Worm (Caenorhabditis elegans) whole organism, L1 larva: ENCODE measurements around the gene adm-2.

ENCODE experiments used
- Y116A8C.19 ChIP-seq: sonication (generic microtip); optimal IDR thresholded peaks from 2 replicates; lab custom pipeline; 2016; ENCODE audit warnings: missing compliant biosample characterization, missing genetic modification characterization, borderline replicate concordance
- ceh-63 ChIP-seq: fragments of 200-800 bp; sonication (Bioruptor generic); optimal IDR thresholded peaks from 2 replicates; lab custom pipeline; 2018; ENCODE audit warnings: mild to moderate bottlenecking, missing genetic modification characterization, missing compliant biosample characterization
- ceh-82 ChIP-seq, 3 experiments: fragments of 150-350 bp in 1 of 3; sonication (generic microtip) in 2 of 3; optimal IDR thresholded peaks; 2 replicates each; lab custom pipeline; 2014 to 2017; ENCODE audit warnings: missing biosample characterization in 3 of 3, missing genetic modification characterization in 3 of 3
- ceh-88 ChIP-seq: fragments of 200-800 bp; sonication (Bioruptor generic); IDR thresholded peaks from 2 replicates; pipeline ENCODE4 v1.3.6; 2022; ENCODE audit warnings: missing genetic modification characterization, missing compliant biosample characterization
- ceh-90 ChIP-seq: sonication (generic microtip); optimal IDR thresholded peaks from 2 replicates; lab custom pipeline; 2016; ENCODE audit warnings: missing genetic modification characterization, missing compliant biosample characterization
- ces-1 ChIP-seq: fragments of 150-350 bp; optimal IDR thresholded peaks from 2 replicates; lab custom pipeline; 2014; ENCODE audit warnings: missing biosample characterization, missing genetic modification reagents, missing genetic modification characterization
- dpl-1 ChIP-seq, 3 experiments: fragments of 150-350 bp in 2 of 3; sonication (generic microtip) in 1 of 3; optimal IDR thresholded peaks; 2 replicates each; lab custom pipeline; 2014 to 2017; ENCODE audit warnings: missing biosample characterization in 3 of 3, missing genetic modification characterization in 3 of 3, missing genetic modification reagents in 3 of 3
- dsc-1 ChIP-seq: sonication (generic microtip); optimal IDR thresholded peaks from 2 replicates; lab custom pipeline; 2016; ENCODE audit warnings: mild to moderate bottlenecking, missing genetic modification characterization, missing compliant biosample characterization
- efl-1 ChIP-seq, 4 experiments: fragments of 150-350 bp; optimal IDR thresholded peaks in 3 of 4; peaks in 1 of 4; 1 replicate in 1 of 4; 2 replicates in 3 of 4; lab custom pipeline; 2014; ENCODE audit warnings: missing biosample characterization in 2 of 4, missing genetic modification characterization in 2 of 4, missing genetic modification reagents in 2 of 4
- egl-13 ChIP-seq: sonication (generic microtip); optimal IDR thresholded peaks from 2 replicates; lab custom pipeline; 2016; ENCODE audit warnings: missing genotype, missing genetic modification reagents, missing genetic modification characterization, missing compliant biosample characterization
- elt-3 ChIP-seq, 6 experiments: fragments of 150-350 bp in 1 of 6; sonication (generic microtip); optimal IDR thresholded peaks; 2 replicates each; lab custom pipeline; 2017 to 2018; ENCODE audit warnings: missing biosample characterization in 6 of 6, missing genetic modification characterization in 6 of 6, inconsistent platforms in 1 of 6
- fkh-10 ChIP-seq: sonication (generic microtip); optimal IDR thresholded peaks from 2 replicates; lab custom pipeline; 2017; ENCODE audit warnings: missing biosample characterization, missing genetic modification reagents, missing genetic modification characterization
- fkh-8 ChIP-seq: sonication (generic microtip); optimal IDR thresholded peaks from 2 replicates; lab custom pipeline; 2016; ENCODE audit warnings: mild to moderate bottlenecking, missing genetic modification characterization, missing compliant biosample characterization
- hlh-17 ChIP-seq: fragments of 200-800 bp; sonication (Bioruptor generic); optimal IDR thresholded peaks from 2 replicates; lab custom pipeline; 2018; ENCODE audit warnings: missing genetic modification characterization, mild to moderate bottlenecking, missing compliant biosample characterization, moderate library complexity, borderline replicate concordance
- hpl-2 ChIP-seq: fragments of 150-350 bp; optimal IDR thresholded peaks from 2 replicates; lab custom pipeline; 2014; ENCODE audit warnings: missing biosample characterization, missing genetic modification reagents, missing genetic modification characterization
- isw-1 ChIP-seq: fragments of 200-800 bp; sonication (Bioruptor generic); IDR thresholded peaks from 2 replicates; pipeline ENCODE4 v1.3.6; 2022; ENCODE audit warnings: missing genetic modification characterization, missing compliant biosample characterization
- lin-13 ChIP-seq: fragments of 150-350 bp; optimal IDR thresholded peaks from 2 replicates; lab custom pipeline; 2014; ENCODE audit warnings: missing biosample characterization, missing genetic modification reagents, missing genetic modification characterization
- lin-14 ChIP-seq: fragments of 200-800 bp; sonication (Bioruptor generic); optimal IDR thresholded peaks from 2 replicates; lab custom pipeline; 2018; ENCODE audit warnings: mild to moderate bottlenecking, missing genetic modification characterization, moderate library complexity, missing compliant biosample characterization
- lin-15B ChIP-seq: fragments of 150-350 bp; sonication (generic microtip); optimal IDR thresholded peaks from 3 replicates; lab custom pipeline; 2014; ENCODE audit warnings: missing biosample characterization, missing genetic modification characterization
- lin-35 ChIP-seq, 2 experiments: fragments of 150-350 bp; optimal IDR thresholded peaks; 2 replicates each; lab custom pipeline; 2014; ENCODE audit warnings: missing biosample characterization in 2 of 2, missing genetic modification characterization in 2 of 2, missing genetic modification reagents in 2 of 2
- lin-39 ChIP-seq: fragments of 150-350 bp; optimal IDR thresholded peaks from 2 replicates; lab custom pipeline; 2014; ENCODE audit warnings: missing biosample characterization, missing genetic modification reagents, missing genetic modification characterization
- lir-3 ChIP-seq: sonication (generic microtip); optimal IDR thresholded peaks from 2 replicates; lab custom pipeline; 2016; ENCODE audit warnings: mild to moderate bottlenecking, missing genetic modification characterization, moderate library complexity, missing compliant biosample characterization; ENCODE audit not compliant: poor library complexity
- lsy-2 ChIP-seq, 2 experiments: fragments of 150-350 bp; optimal IDR thresholded peaks; 2 replicates each; lab custom pipeline; 2014; ENCODE audit warnings: missing biosample characterization in 2 of 2, missing genetic modification characterization in 2 of 2
- mab-9 ChIP-seq: fragments of 200-800 bp; sonication (Bioruptor generic); IDR thresholded peaks from 2 replicates; pipeline ENCODE4 v1.3.6; 2022; ENCODE audit warnings: missing genetic modification reagents, missing genetic modification characterization, missing compliant biosample characterization
- mep-1 ChIP-seq: fragments of 150-350 bp; optimal IDR thresholded peaks from 2 replicates; lab custom pipeline; 2014; ENCODE audit warnings: missing biosample characterization, missing genetic modification characterization
- nhr-12 ChIP-seq: sonication (generic microtip); optimal IDR thresholded peaks from 2 replicates; lab custom pipeline; 2017; ENCODE audit warnings: missing biosample characterization, missing genetic modification characterization
- nhr-19 ChIP-seq: fragments of 200-800 bp; sonication (Bioruptor generic); conservative IDR thresholded peaks from 2 replicates; pipeline ENCODE4 v1.3.6; 2022; ENCODE audit warnings: missing genetic modification characterization, missing compliant biosample characterization
- nhr-20 ChIP-seq: sonication (generic microtip); optimal IDR thresholded peaks from 2 replicates; lab custom pipeline; 2016; ENCODE audit warnings: mild to moderate bottlenecking, missing genetic modification characterization, missing compliant biosample characterization
- nhr-47 ChIP-seq: sonication (generic microtip); optimal IDR thresholded peaks from 2 replicates; lab custom pipeline; 2016; ENCODE audit warnings: mild to moderate bottlenecking, missing genetic modification characterization, moderate library complexity, missing compliant biosample characterization
- nhr-71 ChIP-seq: sonication (generic microtip); optimal IDR thresholded peaks from 2 replicates; lab custom pipeline; 2016; ENCODE audit warnings: mild to moderate bottlenecking, missing genetic modification characterization, moderate library complexity, missing compliant biosample characterization
- nhr-77 ChIP-seq: fragments of 150-350 bp; optimal IDR thresholded peaks from 2 replicates; lab custom pipeline; 2014; ENCODE audit warnings: missing biosample characterization, missing genetic modification characterization
- nhr-85 ChIP-seq: sonication (generic microtip); peaks from one replicate; lab custom pipeline; 2016; ENCODE audit warnings: missing genetic modification characterization, inconsistent platforms, missing compliant biosample characterization
- nhr-90 ChIP-seq: sonication (generic microtip); optimal IDR thresholded peaks from 2 replicates; lab custom pipeline; 2016; ENCODE audit warnings: mild to moderate bottlenecking, missing genetic modification characterization, missing compliant biosample characterization; ENCODE audit not compliant: poor library complexity
- pag-3 ChIP-seq: sonication (generic microtip); optimal IDR thresholded peaks from 2 replicates; lab custom pipeline; 2017; ENCODE audit warnings: missing genetic modification characterization, mild to moderate bottlenecking, missing compliant biosample characterization, antibody characterized with exemption, borderline replicate concordance; ENCODE audit not compliant: insufficient read depth
- pqm-1 ChIP-seq: sonication (generic microtip); optimal IDR thresholded peaks from 3 replicates; lab custom pipeline; 2017; ENCODE audit warnings: missing biosample characterization, missing genetic modification characterization
- rnt-1 ChIP-seq: sonication (generic microtip); optimal IDR thresholded peaks from 2 replicates; lab custom pipeline; 2016; ENCODE audit warnings: mild to moderate bottlenecking, missing genetic modification characterization, moderate library complexity, missing compliant biosample characterization
- skn-1 ChIP-seq: fragments of 150-350 bp; optimal IDR thresholded peaks from 2 replicates; lab custom pipeline; 2014; ENCODE audit warnings: missing biosample characterization, missing genetic modification characterization
- snpc-4 ChIP-seq: fragments of 150-350 bp; optimal IDR thresholded peaks from 2 replicates; lab custom pipeline; 2014; ENCODE audit warnings: missing biosample characterization, missing genetic modification characterization
- snu-23 ChIP-seq: sonication (generic microtip); optimal IDR thresholded peaks from 2 replicates; lab custom pipeline; 2016; ENCODE audit warnings: missing genetic modification characterization, missing compliant biosample characterization
- sox-4 ChIP-seq: sonication (generic microtip); optimal IDR thresholded peaks from 2 replicates; lab custom pipeline; 2016; ENCODE audit warnings: missing genetic modification characterization, missing compliant biosample characterization
- swsn-7 ChIP-seq: sonication (generic microtip); optimal IDR thresholded peaks from 2 replicates; lab custom pipeline; 2016; ENCODE audit warnings: missing genetic modification characterization, missing compliant biosample characterization
- tbx-2 ChIP-seq: sonication (generic microtip); optimal IDR thresholded peaks from 2 replicates; lab custom pipeline; 2016; ENCODE audit warnings: missing genetic modification characterization, missing compliant biosample characterization
- unc-86 ChIP-seq: sonication (generic microtip); optimal IDR thresholded peaks from 2 replicates; lab custom pipeline; 2016; ENCODE audit warnings: missing genetic modification characterization, missing compliant biosample characterization
- zag-1 ChIP-seq: fragments of 150-350 bp; optimal IDR thresholded peaks from 2 replicates; lab custom pipeline; 2014; ENCODE audit warnings: missing biosample characterization, missing genetic modification characterization
- zip-4 ChIP-seq: fragments of 200-800 bp; sonication (Bioruptor generic); optimal IDR thresholded peaks from 2 replicates; lab custom pipeline; 2018; ENCODE audit warnings: mild to moderate bottlenecking, missing genetic modification characterization, moderate library complexity, missing compliant biosample characterization
- ztf-4 ChIP-seq: fragments of 150-350 bp; optimal IDR thresholded peaks from 2 replicates; lab custom pipeline; 2014; ENCODE audit warnings: missing biosample characterization, missing genetic modification characterization

adm-2 gene

ce11 chrX:13739125-13739820 is 51.5 kb downstream of the adm-2 start:
- TF ChIP-seq nhr-90 (tag; lab: Kevin White, UChicago) (no peak), sox-4 (tag; lab: Kevin White, UChicago) (no peak), mab-9 (GFP tag; lab: Robert Waterston, UW) (peak; percentile 54; the same call in 1 of the 2 replicates), ztf-4 (tag; lab: Kevin White, UChicago) (no peak), elt-3 (tag; optimal IDR thresholded peaks at IDR 0.05; lab: Kevin White, UChicago) (no peak), efl-1 (optimal IDR thresholded peaks at IDR 0.05; lab: Kevin White, UChicago) (no peak), efl-1 (GFP tag; optimal IDR thresholded peaks at IDR 0.05 in 1 of 2; lab: Kevin White, UChicago) (peak in 1 of 2 experiments; percentile 38), isw-1 (GFP tag; lab: Robert Waterston, UW) (no peak; the same call in 1 of the 2 replicates), mep-1 (tag; lab: Kevin White, UChicago) (peak; percentile 14), lin-15B (tag; lab: Kevin White, UChicago) (no peak), unc-86 (tag; lab: Kevin White, UChicago) (peak; percentile 50), fkh-8 (peak; percentile 76), lin-14 (peak; percentile 96), nhr-20 (tag; lab: Kevin White, UChicago) (no peak), rnt-1 (tag; lab: Kevin White, UChicago) (peak; percentile 36), egl-13 (peak; percentile 16), lir-3 (tag; lab: Kevin White, UChicago) (no peak), nhr-85 (tag; lab: Kevin White, UChicago) (no peak), nhr-19 (GFP tag; lab: Robert Waterston, UW) (peak; percentile 55), hpl-2 (GFP tag; lab: Kevin White, UChicago) (no peak), pag-3 (tag; lab: Kevin White, UChicago) (no peak), nhr-77 (tag; lab: Kevin White, UChicago) (no peak), ces-1 (GFP tag; lab: Kevin White, UChicago) (peak; percentile 73), nhr-47 (tag; lab: Kevin White, UChicago) (peak; percentile 43), nhr-71 (tag; lab: Kevin White, UChicago) (peak; percentile 96), hlh-17 (no peak), tbx-2 (peak; percentile 69), nhr-12 (no peak), lin-35 (GFP tag; optimal IDR thresholded peaks at IDR 0.05; lab: Kevin White, UChicago) (peak in 1 of 2 experiments; percentile 13), fkh-10 (GFP tag; lab: Kevin White, UChicago) (peak; percentile 37), snu-23 (GFP tag; lab: Kevin White, UChicago) (no peak), ceh-88 (GFP tag; lab: Robert Waterston, UW) (no peak), ceh-90 (no peak), pqm-1 (tag; lab: Kevin White, UChicago) (no peak), ceh-63 (peak; percentile 28), swsn-7 (peak; percentile 36), zag-1 (tag; lab: Kevin White, UChicago) (peak; percentile 33), lin-13 (GFP tag; lab: Kevin White, UChicago) (no peak), snpc-4 (tag; lab: Kevin White, UChicago) (no peak), dpl-1 (GFP tag; optimal IDR thresholded peaks at IDR 0.05; lab: Kevin White, UChicago) (no peak), zip-4 (GFP tag; lab: Kevin White, UChicago) (no peak), ceh-82 (tag; optimal IDR thresholded peaks at IDR 0.05; lab: Kevin White, UChicago) (peak; percentile 13 to 27 (median 21)), lin-39 (tag; lab: Kevin White, UChicago) (peak; percentile 10), lsy-2 (tag; optimal IDR thresholded peaks at IDR 0.05; lab: Kevin White, UChicago) (peak in 1 of 2 experiments; percentile 46), dsc-1 (tag; lab: Kevin White, UChicago) (peak; percentile 47), Y116A8C.19 (tag; lab: Kevin White, UChicago) (no peak), skn-1 (tag; lab: Kevin White, UChicago) (peak; percentile 44)
- TF ChIP-seq, all 84 proteins: peak for 23
